Worm (Caenorhabditis elegans) whole organism, L1 larva: ENCODE data around the gene figl-1.

Experiments used
- C04F5.9 ChIP-seq: sonication (generic microtip); optimal IDR thresholded peaks from 2 replicates; lab custom pipeline; 2016; ENCODE audit warnings: missing genetic modification characterization, missing compliant biosample characterization
- C16A3.4 ChIP-seq: fragments of 150-350 bp; optimal IDR thresholded peaks from 2 replicates; lab custom pipeline; 2014; ENCODE audit warnings: missing biosample characterization, missing genetic modification characterization
- F16B12.6 ChIP-seq: fragments of 150-350 bp; optimal IDR thresholded peaks from 2 replicates; lab custom pipeline; 2014; ENCODE audit warnings: missing biosample characterization, missing genetic modification characterization
- aha-1 ChIP-seq: fragments of 150-350 bp; optimal IDR thresholded peaks from 2 replicates; lab custom pipeline; 2014; ENCODE audit warnings: missing biosample characterization, missing genetic modification characterization
- alr-1 ChIP-seq: fragments of 200-800 bp; sonication (Bioruptor generic); optimal IDR thresholded peaks from 2 replicates; lab custom pipeline; 2018; ENCODE audit warnings: borderline replicate concordance, mild to moderate bottlenecking, missing genetic modification characterization, missing compliant biosample characterization
- aly-2 ChIP-seq: fragments of 150-350 bp; optimal IDR thresholded peaks from 2 replicates; lab custom pipeline; 2014; ENCODE audit warnings: missing biosample characterization, missing genetic modification characterization
- ama-1 ChIP-seq: fragments of 150-350 bp; optimal IDR thresholded peaks from 2 replicates; lab custom pipeline; 2014
- ceh-82 ChIP-seq, 3 experiments: fragments of 150-350 bp in 1 of 3; sonication (generic microtip) in 2 of 3; optimal IDR thresholded peaks; 2 replicates each; lab custom pipeline; 2014 to 2017; ENCODE audit warnings: missing biosample characterization in 3 of 3, missing genetic modification characterization in 3 of 3
- ceh-90 ChIP-seq: sonication (generic microtip); optimal IDR thresholded peaks from 2 replicates; lab custom pipeline; 2016; ENCODE audit warnings: missing genetic modification characterization, missing compliant biosample characterization
- efl-1 ChIP-seq, 4 experiments: fragments of 150-350 bp; optimal IDR thresholded peaks in 3 of 4; peaks in 1 of 4; 1 replicate in 1 of 4; 2 replicates in 3 of 4; lab custom pipeline; 2014; ENCODE audit warnings: missing biosample characterization in 2 of 4, missing genetic modification characterization in 2 of 4, missing genetic modification reagents in 2 of 4
- efl-3 ChIP-seq: fragments of 200-800 bp; sonication (Bioruptor generic); optimal IDR thresholded peaks from 2 replicates; lab custom pipeline; 2018; ENCODE audit warnings: mild to moderate bottlenecking, missing genetic modification characterization, missing compliant biosample characterization
- elt-3 ChIP-seq, 6 experiments: fragments of 150-350 bp in 1 of 6; sonication (generic microtip); optimal IDR thresholded peaks; 2 replicates each; lab custom pipeline; 2017 to 2018; ENCODE audit warnings: missing biosample characterization in 6 of 6, missing genetic modification characterization in 6 of 6, inconsistent platforms in 1 of 6
- ets-5 ChIP-seq: fragments of 200-800 bp; sonication (Bioruptor generic); IDR thresholded peaks from 2 replicates; pipeline ENCODE4 v1.3.6; 2022; ENCODE audit warnings: missing genetic modification characterization, missing compliant biosample characterization
- fkh-4 ChIP-seq: sonication (generic microtip); optimal IDR thresholded peaks from 2 replicates; lab custom pipeline; 2016; ENCODE audit warnings: missing compliant biosample characterization, missing genetic modification characterization, borderline replicate concordance
- grh-1 ChIP-seq: fragments of 200-800 bp; sonication (Bioruptor generic); IDR thresholded peaks from 2 replicates; pipeline ENCODE4 v1.3.6; 2022; ENCODE audit warnings: missing genetic modification reagents, missing genetic modification characterization, missing compliant biosample characterization
- hlh-4 ChIP-seq: sonication (generic microtip); optimal IDR thresholded peaks from 2 replicates; lab custom pipeline; 2016; ENCODE audit warnings: mild to moderate bottlenecking, missing genetic modification characterization, missing compliant biosample characterization
- hpl-2 ChIP-seq: fragments of 150-350 bp; optimal IDR thresholded peaks from 2 replicates; lab custom pipeline; 2014; ENCODE audit warnings: missing biosample characterization, missing genetic modification reagents, missing genetic modification characterization
- irx-1 ChIP-seq: sonication (generic microtip); optimal IDR thresholded peaks from 2 replicates; lab custom pipeline; 2016; ENCODE audit warnings: missing genetic modification characterization, missing compliant biosample characterization
- jun-1 ChIP-seq: fragments of 150-350 bp; optimal IDR thresholded peaks from 2 replicates; lab custom pipeline; 2014; ENCODE audit warnings: missing biosample characterization, missing genetic modification reagents, missing genetic modification characterization
- lir-3 ChIP-seq: sonication (generic microtip); optimal IDR thresholded peaks from 2 replicates; lab custom pipeline; 2016; ENCODE audit warnings: mild to moderate bottlenecking, missing genetic modification characterization, moderate library complexity, missing compliant biosample characterization; ENCODE audit not compliant: poor library complexity
- lsy-2 ChIP-seq, 2 experiments: fragments of 150-350 bp; optimal IDR thresholded peaks; 2 replicates each; lab custom pipeline; 2014; ENCODE audit warnings: missing biosample characterization in 2 of 2, missing genetic modification characterization in 2 of 2
- mab-9 ChIP-seq: fragments of 200-800 bp; sonication (Bioruptor generic); IDR thresholded peaks from 2 replicates; pipeline ENCODE4 v1.3.6; 2022; ENCODE audit warnings: missing genetic modification reagents, missing genetic modification characterization, missing compliant biosample characterization
- nhr-237 ChIP-seq: fragments of 150-350 bp; optimal IDR thresholded peaks from 2 replicates; lab custom pipeline; 2014; ENCODE audit warnings: missing biosample characterization, missing genetic modification characterization
- nhr-71 ChIP-seq: sonication (generic microtip); optimal IDR thresholded peaks from 2 replicates; lab custom pipeline; 2016; ENCODE audit warnings: mild to moderate bottlenecking, missing genetic modification characterization, moderate library complexity, missing compliant biosample characterization
- nhr-77 ChIP-seq: fragments of 150-350 bp; optimal IDR thresholded peaks from 2 replicates; lab custom pipeline; 2014; ENCODE audit warnings: missing biosample characterization, missing genetic modification characterization
- nhr-84 ChIP-seq: sonication (generic microtip); optimal IDR thresholded peaks from 2 replicates; lab custom pipeline; 2017; ENCODE audit warnings: missing biosample characterization, missing genetic modification characterization
- nhr-85 ChIP-seq: sonication (generic microtip); peaks from one replicate; lab custom pipeline; 2016; ENCODE audit warnings: missing genetic modification characterization, inconsistent platforms, missing compliant biosample characterization
- nhr-90 ChIP-seq: sonication (generic microtip); optimal IDR thresholded peaks from 2 replicates; lab custom pipeline; 2016; ENCODE audit warnings: mild to moderate bottlenecking, missing genetic modification characterization, missing compliant biosample characterization; ENCODE audit not compliant: poor library complexity
- pqm-1 ChIP-seq: sonication (generic microtip); optimal IDR thresholded peaks from 3 replicates; lab custom pipeline; 2017; ENCODE audit warnings: missing biosample characterization, missing genetic modification characterization
- rnt-1 ChIP-seq: sonication (generic microtip); optimal IDR thresholded peaks from 2 replicates; lab custom pipeline; 2016; ENCODE audit warnings: mild to moderate bottlenecking, missing genetic modification characterization, moderate library complexity, missing compliant biosample characterization
- snpc-4 ChIP-seq: fragments of 150-350 bp; optimal IDR thresholded peaks from 2 replicates; lab custom pipeline; 2014; ENCODE audit warnings: missing biosample characterization, missing genetic modification characterization
- snu-23 ChIP-seq: sonication (generic microtip); optimal IDR thresholded peaks from 2 replicates; lab custom pipeline; 2016; ENCODE audit warnings: missing genetic modification characterization, missing compliant biosample characterization
- sptf-1 ChIP-seq: fragments of 150-350 bp; optimal IDR thresholded peaks from 2 replicates; lab custom pipeline; 2014; ENCODE audit warnings: missing biosample characterization, missing genetic modification characterization
- sup-37 ChIP-seq: fragments of 200-800 bp; sonication (Bioruptor generic); optimal IDR thresholded peaks from 2 replicates; lab custom pipeline; 2018; ENCODE audit warnings: mild to moderate bottlenecking, missing genetic modification characterization, missing compliant biosample characterization
- unc-30 ChIP-seq: sonication (generic microtip); optimal IDR thresholded peaks from 2 replicates; lab custom pipeline; 2017; ENCODE audit warnings: missing biosample characterization, missing genetic modification characterization
- unc-62 ChIP-seq: fragments of 150-350 bp; optimal IDR thresholded peaks from 2 replicates; lab custom pipeline; 2014; ENCODE audit warnings: missing biosample characterization, missing genetic modification reagents, missing genetic modification characterization
- vab-15 ChIP-seq: sonication (generic microtip); optimal IDR thresholded peaks from 2 replicates; lab custom pipeline; 2017; ENCODE audit warnings: missing genotype, mild to moderate bottlenecking, missing genetic modification characterization, missing compliant biosample characterization
- xbp-1 ChIP-seq: sonication (generic microtip); optimal IDR thresholded peaks from 2 replicates; lab custom pipeline; 2016; ENCODE audit warnings: missing genetic modification characterization, missing compliant biosample characterization
- zag-1 ChIP-seq: fragments of 150-350 bp; optimal IDR thresholded peaks from 2 replicates; lab custom pipeline; 2014; ENCODE audit warnings: missing biosample characterization, missing genetic modification characterization
- zip-4 ChIP-seq: fragments of 200-800 bp; sonication (Bioruptor generic); optimal IDR thresholded peaks from 2 replicates; lab custom pipeline; 2018; ENCODE audit warnings: mild to moderate bottlenecking, missing genetic modification characterization, moderate library complexity, missing compliant biosample characterization
- ztf-11 ChIP-seq, 2 experiments: sonication (generic microtip); optimal IDR thresholded peaks; 2 replicates each; lab custom pipeline; 2016 to 2017; ENCODE audit warnings: missing genetic modification characterization in 2 of 2, missing biosample characterization in 1 of 2, missing compliant biosample characterization in 1 of 2
- ztf-4 ChIP-seq: fragments of 150-350 bp; optimal IDR thresholded peaks from 2 replicates; lab custom pipeline; 2014; ENCODE audit warnings: missing biosample characterization, missing genetic modification characterization

Gene figl-1

ce11 chrV:4382298-4382697 lies 36.5 kb upstream of the figl-1 start, which contains the start of gene F13A2.1:
F13A2.1 (minus strand) TSS chrV:4382398.
- TF ChIP-seq efl-1 (optimal IDR thresholded peaks at IDR 0.05; lab: Kevin White, UChicago) = no peak
- TF ChIP-seq efl-1 (GFP tag; optimal IDR thresholded peaks at IDR 0.05 in 1 of 2; lab: Kevin White, UChicago) = peak in 1 of 2 experiments; percentile 48
- no peak for TF ChIP-seq nhr-71 (tag; lab: Kevin White, UChicago)

ce11 chrV:4377622-4378021 lies 31.8 kb upstream of the figl-1 start, which contains the start of gene F32D1.8:
F32D1.8 (minus strand) TSS chrV:4377722.
- TF ChIP-seq unc-30 (tag; lab: Kevin White, UChicago) = no peak
- TF ChIP-seq ets-5 (GFP tag; lab: Robert Waterston, UW) = no peak
- no peak for TF ChIP-seq mab-9 (GFP tag; lab: Robert Waterston, UW)
- TF ChIP-seq nhr-237 = no peak
- TF ChIP-seq nhr-77 (tag; lab: Kevin White, UChicago) = no peak
- TF ChIP-seq hlh-4 = no peak
- no peak for TF ChIP-seq F16B12.6 (tag; lab: Kevin White, UChicago)
- TF ChIP-seq jun-1 (tag; lab: Kevin White, UChicago) = no peak
- no peak for TF ChIP-seq zag-1
- no peak for TF ChIP-seq pqm-1
- no peak for TF ChIP-seq xbp-1 (tag; lab: Kevin White, UChicago)
- no peak for TF ChIP-seq efl-3 (GFP tag; lab: Kevin White, UChicago)
- no peak for TF ChIP-seq C16A3.4
- TF ChIP-seq rnt-1 (tag; lab: Kevin White, UChicago) = no peak
- TF ChIP-seq C04F5.9 (tag; lab: Kevin White, UChicago) = no peak
- TF ChIP-seq sup-37 (GFP tag; lab: Kevin White, UChicago) = no peak

- TF ChIP-seq ets-5 (GFP tag; lab: Robert Waterston, UW) (no peak), mab-9 (GFP tag; lab: Robert Waterston, UW) (no peak), hpl-2 (GFP tag; lab: Kevin White, UChicago) (no peak), nhr-237 (no peak), jun-1 (tag; lab: Kevin White, UChicago) (no peak), ceh-82 (tag; optimal IDR thresholded peaks at IDR 0.05; lab: Kevin White, UChicago) (no peak), grh-1 (GFP tag; lab: Robert Waterston, UW) (no peak), aha-1 (no peak), C04F5.9 (tag; lab: Kevin White, UChicago) (no peak), hlh-4 (no peak), sptf-1 (tag; lab: Kevin White, UChicago) (no peak), nhr-84 (tag; lab: Kevin White, UChicago) (no peak)
- TF ChIP-seq, all 84 proteins: peak for 0
Observed at ce11 chrV:4375807-4376564, 30.2 kb upstream of the figl-1 start, which contains the start of gene F32D1.7. F32D1.7 (minus strand) TSS chrV:4376173.

- TF ChIP-seq ceh-82 (tag; optimal IDR thresholded peaks at IDR 0.05; lab: Kevin White, UChicago) (no peak), nhr-90 (no peak), hlh-4 (no peak), zag-1 (no peak), ztf-4 (tag; lab: Kevin White, UChicago) (no peak), hpl-2 (GFP tag; lab: Kevin White, UChicago) (no peak), aly-2 (no peak), grh-1 (GFP tag; lab: Robert Waterston, UW) (no peak), nhr-85 (tag; lab: Kevin White, UChicago) (no peak), zip-4 (GFP tag; lab: Kevin White, UChicago) (no peak), ama-1 (lab: Kevin White, UChicago) (no peak)
Observed at ce11 chrV:4374625-4375024, 28.8 kb upstream of the figl-1 start, which contains the start of gene neg-1. neg-1 (minus strand) TSS chrV:4374874.

- TF ChIP-seq ama-1 (lab: Kevin White, UChicago) = no peak
- no peak for TF ChIP-seq nhr-84 (tag; lab: Kevin White, UChicago)
- no peak for TF ChIP-seq alr-1 (tag; lab: Kevin White, UChicago)
- TF ChIP-seq ceh-90 (tag; lab: Kevin White, UChicago) = no peak
- TF ChIP-seq irx-1 = no peak
- no peak for TF ChIP-seq unc-62 (GFP tag; lab: Kevin White, UChicago)
- TF ChIP-seq unc-30 (tag; lab: Kevin White, UChicago) = no peak
- no peak for TF ChIP-seq snu-23 (GFP tag; lab: Kevin White, UChicago)
- no peak for TF ChIP-seq ets-5 (GFP tag; lab: Robert Waterston, UW)
- TF ChIP-seq lir-3 = no peak
- no peak for TF ChIP-seq ztf-11 (tag; optimal IDR thresholded peaks at IDR 0.05; lab: Kevin White, UChicago)
- no peak for TF ChIP-seq lsy-2 (tag; optimal IDR thresholded peaks at IDR 0.05; lab: Kevin White, UChicago)
- no peak for TF ChIP-seq fkh-4 (tag; lab: Kevin White, UChicago)
- TF ChIP-seq elt-3 (tag; optimal IDR thresholded peaks at IDR 0.05; lab: Kevin White, UChicago) = no peak
- TF ChIP-seq snpc-4 = no peak
- TF ChIP-seq vab-15 (tag; lab: Kevin White, UChicago) = no peak
Observed at ce11 chrV:4373656-4374055, 27.9 kb upstream of the figl-1 start.
